Worm (Caenorhabditis elegans): ENCODE results near the gene T02E9.6.

T02E9.6 gene

DNA sequence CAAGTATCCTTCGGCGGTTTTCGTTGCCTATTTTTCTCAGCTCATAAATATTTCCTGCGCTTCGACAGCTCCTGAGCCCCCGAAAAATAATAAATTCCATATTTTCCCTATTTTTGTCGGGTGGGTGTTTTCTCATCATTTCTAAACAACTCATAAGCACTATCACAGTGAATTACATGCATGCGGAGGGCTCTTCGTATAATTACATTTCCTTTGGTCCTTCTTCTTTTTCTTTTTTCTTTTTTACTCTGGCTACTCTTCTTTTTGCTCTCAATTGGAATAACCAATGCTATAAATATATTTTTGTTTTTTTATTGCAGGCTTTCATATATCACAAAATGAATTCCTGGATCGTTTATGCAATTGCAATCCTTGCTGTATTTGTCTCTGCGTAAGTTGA, 7.8 kb upstream of the T02E9.6 start, which contains the start of gene T02E9.5:
Gene T02E9.5 (plus strand): TSS at position 321 of the 400 bp plus-strand sequence.
- TF ChIP-seq mbf-1 (tag; optimal IDR thresholded peaks at IDR 0.05): no peak
- no peak for TF ChIP-seq mdl-1 (tag; optimal IDR thresholded peaks at IDR 0.05)
- TF ChIP-seq F13H6.1 (tag; optimal IDR thresholded peaks at IDR 0.05): no peak
- TF ChIP-seq elt-1 (tag; optimal IDR thresholded peaks at IDR 0.05): no peak
- TF ChIP-seq peb-1 (tag; optimal IDR thresholded peaks at IDR 0.05): no peak
- TF ChIP-seq elt-3 (tag; optimal IDR thresholded peaks at IDR 0.05): no peak
- TF ChIP-seq unc-55 (GFP tag; optimal IDR thresholded peaks at IDR 0.05): no peak
- TF ChIP-seq nhr-129 (tag; optimal IDR thresholded peaks at IDR 0.05): no peak
- TF ChIP-seq ztf-4 (tag; optimal IDR thresholded peaks at IDR 0.05): no peak
- TF ChIP-seq nhr-21 (tag; optimal IDR thresholded peaks at IDR 0.05): no peak
- TF ChIP-seq unc-39 (tag; optimal IDR thresholded peaks at IDR 0.05): no peak
- no peak for TF ChIP-seq snpc-4 (tag; optimal IDR thresholded peaks at IDR 0.05)
- TF ChIP-seq R02D3.7 (tag; optimal IDR thresholded peaks at IDR 0.05): no peak
- TF ChIP-seq sma-9 (GFP tag; optimal IDR thresholded peaks at IDR 0.05): no peak
- TF ChIP-seq sma-9 (tag; optimal IDR thresholded peaks at IDR 0.05): no peak
- no peak for TF ChIP-seq nhr-25 (tag; optimal IDR thresholded peaks at IDR 0.05)
- no peak for TF ChIP-seq ztf-1 (GFP tag; conservative IDR thresholded peaks at IDR 0.05)
- TF ChIP-seq ztf-11 (tag; optimal IDR thresholded peaks at IDR 0.05): no peak

DNA sequence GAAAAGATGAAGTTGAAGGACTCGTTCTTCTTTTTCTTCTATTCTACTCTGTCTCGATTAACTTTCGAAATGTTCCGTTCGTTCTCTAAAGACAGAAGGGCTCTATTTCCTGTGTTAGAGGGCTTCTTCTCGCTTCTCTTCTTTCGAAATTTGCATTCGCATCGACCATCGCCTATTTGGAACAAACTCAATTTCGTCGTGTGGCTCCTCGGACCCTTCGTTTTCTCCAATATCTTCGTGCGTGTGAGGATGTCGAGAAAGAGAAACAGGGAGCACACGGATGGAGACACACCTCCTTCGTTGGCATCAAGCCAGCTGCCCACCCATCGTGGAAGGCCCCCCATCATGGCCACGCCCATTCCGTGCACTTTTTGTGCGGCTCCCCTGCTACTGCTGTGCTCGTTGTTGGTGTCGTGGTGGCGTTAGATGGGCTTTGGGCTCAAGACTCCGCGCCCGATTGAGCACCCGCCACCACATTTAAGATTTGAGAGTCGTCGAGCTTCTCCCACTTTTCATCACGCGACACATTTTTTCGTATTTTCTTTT, 7.1 kb upstream of the T02E9.6 start:
- no peak for TF ChIP-seq sma-9 (GFP tag; optimal IDR thresholded peaks at IDR 0.05)
- TF ChIP-seq sma-9 (tag; optimal IDR thresholded peaks at IDR 0.05): no peak
- no peak for TF ChIP-seq ZK546.5 (tag; optimal IDR thresholded peaks at IDR 0.05)
- no peak for TF ChIP-seq alr-1 (tag; optimal IDR thresholded peaks at IDR 0.05)
- TF ChIP-seq ztf-1 (GFP tag; conservative IDR thresholded peaks at IDR 0.05): no peak
- TF ChIP-seq dmd-4 (tag; optimal IDR thresholded peaks at IDR 0.05): no peak
- peak; percentile 1 for TF ChIP-seq C34F6.9 (tag; optimal IDR thresholded peaks at IDR 0.05)
- peak; percentile 26 for TF ChIP-seq zag-1 (tag; optimal IDR thresholded peaks at IDR 0.05)
- no peak for TF ChIP-seq lsy-2 (tag; optimal IDR thresholded peaks at IDR 0.05)
- no peak for TF ChIP-seq elt-3 (tag; optimal IDR thresholded peaks at IDR 0.05)
- peak; percentile 28 for TF ChIP-seq F13H6.1 (tag; optimal IDR thresholded peaks at IDR 0.05)
- no peak for TF ChIP-seq aly-2 (tag; optimal IDR thresholded peaks at IDR 0.05)
- no peak for TF ChIP-seq nhr-11 (tag; optimal IDR thresholded peaks at IDR 0.05)
- TF ChIP-seq gmeb-1 (tag; optimal IDR thresholded peaks at IDR 0.05): no peak
- no peak for TF ChIP-seq nhr-23 (tag; optimal IDR thresholded peaks at IDR 0.05)
- no peak for TF ChIP-seq sma-3 (GFP tag; optimal IDR thresholded peaks at IDR 0.05)
- TF ChIP-seq unc-39 (tag; optimal IDR thresholded peaks at IDR 0.05): no peak
- no peak for TF ChIP-seq lin-39 (tag; optimal IDR thresholded peaks at IDR 0.05)
- no peak for TF ChIP-seq ztf-11 (tag; optimal IDR thresholded peaks at IDR 0.05)
- no peak for TF ChIP-seq mab-5 (tag; optimal IDR thresholded peaks at IDR 0.05)
- TF ChIP-seq nhr-77 (tag; optimal IDR thresholded peaks at IDR 0.05): no peak
- no peak for TF ChIP-seq nhr-12 (tag; optimal IDR thresholded peaks at IDR 0.05)

DNA sequence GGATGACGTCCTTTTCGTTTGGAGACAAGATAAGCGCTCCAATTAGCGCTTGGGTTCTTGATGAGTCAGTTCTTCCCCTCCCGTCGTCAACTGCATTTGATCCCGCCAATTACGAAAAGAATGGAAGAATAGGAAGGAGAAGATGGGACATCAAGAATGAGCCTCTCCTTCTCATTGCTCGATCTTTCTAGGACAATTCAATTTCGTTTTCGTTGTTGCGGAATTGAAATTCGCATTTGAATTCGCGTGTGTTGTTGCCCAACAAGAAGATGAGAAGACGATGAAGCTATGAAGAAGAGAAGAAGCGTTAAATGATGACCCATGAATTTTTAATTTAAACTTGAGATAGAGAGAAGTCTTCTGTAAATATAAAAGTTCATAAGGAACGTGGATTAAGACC, 2.8 kb upstream of the T02E9.6 start:
- TF ChIP-seq blmp-1 (tag; optimal IDR thresholded peaks at IDR 0.05; ENCODE audit: insufficient read depth) (no peak), unc-55 (GFP tag; optimal IDR thresholded peaks at IDR 0.05) (no peak), unc-39 (tag; optimal IDR thresholded peaks at IDR 0.05) (no peak), sem-4 (tag; optimal IDR thresholded peaks at IDR 0.05) (no peak), elt-3 (tag; optimal IDR thresholded peaks at IDR 0.05) (no peak), lin-11 (tag; optimal IDR thresholded peaks at IDR 0.05) (no peak), sma-3 (GFP tag; optimal IDR thresholded peaks at IDR 0.05) (no peak), ztf-1 (GFP tag; conservative IDR thresholded peaks at IDR 0.05) (no peak), crh-2 (tag; optimal IDR thresholded peaks at IDR 0.05) (no peak), ceh-82 (tag; optimal IDR thresholded peaks at IDR 0.05) (no peak), nhr-23 (tag; optimal IDR thresholded peaks at IDR 0.05) (no peak), Y55F3AM.14 (GFP tag; optimal IDR thresholded peaks at IDR 0.05) (no peak), elt-1 (tag; optimal IDR thresholded peaks at IDR 0.05) (no peak), nhr-21 (tag; optimal IDR thresholded peaks at IDR 0.05) (no peak), F13H6.1 (tag; optimal IDR thresholded peaks at IDR 0.05) (no peak), R02D3.7 (tag; optimal IDR thresholded peaks at IDR 0.05) (no peak), mbf-1 (tag; optimal IDR thresholded peaks at IDR 0.05) (no peak)
